Fruit fly (Drosophila melanogaster) whole organism, prepupa: ENCODE results near the gene CG18170.
A peak's percentile ranks its signal among the peaks of the same experiment; 100 is the strongest.

Source experiments
- Blimp-1 ChIP-seq: fragments of 200-800 bp; sonication (Bioruptor generic); optimal IDR thresholded peaks from 3 replicates; lab custom pipeline; 2017; ENCODE audit warnings: missing biosample characterization, missing genetic modification characterization, mild to moderate bottlenecking, moderate library complexity, missing genetic modification reagents
- CG10631 ChIP-seq: fragments of 200-800 bp; sonication (Bioruptor generic); optimal IDR thresholded peaks from 2 replicates; lab custom pipeline; 2016; ENCODE audit warnings: missing biosample characterization, missing genetic modification characterization
- CG10669 ChIP-seq: fragments of 200-800 bp; sonication (Bioruptor generic); optimal IDR thresholded peaks from 3 replicates; lab custom pipeline; 2018; ENCODE audit warnings: missing biosample characterization, mild to moderate bottlenecking, missing genetic modification characterization, moderate library complexity
- CG11294 ChIP-seq: fragments of 200-800 bp; sonication (Bioruptor generic); IDR thresholded peaks from 2 replicates; pipeline ENCODE4 v1.3.6; 2022; ENCODE audit warnings: missing biosample characterization, missing genetic modification characterization
- CG11762 ChIP-seq: fragments of 200-800 bp; sonication (Bioruptor generic); optimal IDR thresholded peaks from 3 replicates; lab custom pipeline; 2016; ENCODE audit warnings: missing biosample characterization, missing genetic modification characterization; ENCODE audit not compliant: insufficient read depth
- CG11902 ChIP-seq: fragments of 200-800 bp; sonication (Bioruptor generic); optimal IDR thresholded peaks from 3 replicates; lab custom pipeline; 2016; ENCODE audit warnings: missing biosample characterization, missing genetic modification characterization
- CG15336 ChIP-seq: fragments of 200-800 bp; sonication (Bioruptor generic); IDR thresholded peaks from 2 replicates; pipeline ENCODE4 v1.3.6; 2022; ENCODE audit warnings: missing biosample characterization, missing genetic modification characterization
- CG1621 ChIP-seq: fragments of 200-800 bp; sonication (Bioruptor generic); optimal IDR thresholded peaks from 3 replicates; lab custom pipeline; 2018; ENCODE audit warnings: missing biosample characterization, mild to moderate bottlenecking, missing genetic modification characterization
- CG16779 ChIP-seq: fragments of 200-800 bp; sonication (Bioruptor generic); optimal IDR thresholded peaks from 3 replicates; lab custom pipeline; 2017; ENCODE audit warnings: missing biosample characterization, mild to moderate bottlenecking, missing genetic modification characterization
- CG3032 ChIP-seq: fragments of 200-800 bp; optimal IDR thresholded peaks from 2 replicates; lab custom pipeline; 2019; ENCODE audit warnings: missing biosample characterization, mild to moderate bottlenecking, missing genetic modification characterization, moderate library complexity
- CG31627 ChIP-seq: fragments of 200-800 bp; sonication (Bioruptor generic); optimal IDR thresholded peaks from 3 replicates; lab custom pipeline; 2016; ENCODE audit warnings: missing biosample characterization, missing genetic modification characterization
- CG32006 ChIP-seq: fragments of 200-800 bp; sonication (Bioruptor generic); optimal IDR thresholded peaks from 3 replicates; lab custom pipeline; 2017; ENCODE audit warnings: missing biosample characterization, mild to moderate bottlenecking, missing genetic modification characterization
- CG34406 ChIP-seq: fragments of 200-800 bp; sonication (Bioruptor generic); optimal IDR thresholded peaks from 3 replicates; lab custom pipeline; 2016; ENCODE audit warnings: missing biosample characterization, missing genetic modification characterization
- CG3919 ChIP-seq: fragments of 200-800 bp; sonication (Bioruptor generic); optimal IDR thresholded peaks from 3 replicates; lab custom pipeline; 2016; ENCODE audit warnings: missing biosample characterization, missing genetic modification characterization
- CG4318 ChIP-seq: fragments of 200-800 bp; sonication (Bioruptor generic); optimal IDR thresholded peaks from 3 replicates; lab custom pipeline; 2017; ENCODE audit warnings: missing biosample characterization, mild to moderate bottlenecking, missing genetic modification characterization
- CG6163 ChIP-seq: fragments of 200-800 bp; sonication (Bioruptor generic); IDR thresholded peaks from 3 replicates; pipeline ENCODE4 v1.3.6; 2022; ENCODE audit warnings: missing biosample characterization, missing genetic modification characterization
- CG6276 ChIP-seq: fragments of 200-800 bp; sonication (Bioruptor generic); optimal IDR thresholded peaks from 2 replicates; lab custom pipeline; 2017; ENCODE audit warnings: missing biosample characterization, mild to moderate bottlenecking, missing genetic modification characterization
- CG6792 ChIP-seq: fragments of 200-800 bp; sonication (Bioruptor generic); optimal IDR thresholded peaks from 3 replicates; lab custom pipeline; 2016; ENCODE audit warnings: missing biosample characterization, missing genetic modification characterization
- CG6808 ChIP-seq: fragments of 200-800 bp; sonication (Bioruptor generic); optimal IDR thresholded peaks from 3 replicates; lab custom pipeline; 2017; ENCODE audit warnings: missing biosample characterization, missing genetic modification characterization, mild to moderate bottlenecking, moderate library complexity, missing genetic modification reagents
- CG7368 ChIP-seq: fragments of 200-800 bp; sonication (Bioruptor generic); optimal IDR thresholded peaks from 3 replicates; lab custom pipeline; 2016; ENCODE audit warnings: missing biosample characterization, missing genetic modification characterization
- CG8119 ChIP-seq: fragments of 200-800 bp; sonication (Bioruptor generic); IDR thresholded peaks from 3 replicates; pipeline ENCODE4 v1.3.6; 2022; ENCODE audit warnings: missing biosample characterization, missing genetic modification characterization
- CG8319 ChIP-seq: fragments of 200-800 bp; sonication (Bioruptor generic); optimal IDR thresholded peaks from 3 replicates; lab custom pipeline; 2016; ENCODE audit warnings: missing biosample characterization, missing genetic modification characterization
- CG9139 ChIP-seq: fragments of 200-800 bp; sonication (Bioruptor generic); optimal IDR thresholded peaks from 3 replicates; lab custom pipeline; 2017; ENCODE audit warnings: missing biosample characterization, mild to moderate bottlenecking, missing genetic modification characterization
- Eip75B ChIP-seq: fragments of 200-800 bp; sonication (Bioruptor generic); optimal IDR thresholded peaks from 3 replicates; lab custom pipeline; 2016; ENCODE audit warnings: missing biosample characterization, missing genetic modification characterization
- Eip78C ChIP-seq: fragments of 200-800 bp; sonication (Bioruptor generic); peaks from one replicate; lab custom pipeline; 2016; ENCODE audit warnings: missing biosample characterization, missing genetic modification characterization
- Ets21C ChIP-seq: fragments of 200-800 bp; sonication (Bioruptor generic); optimal IDR thresholded peaks from 3 replicates; lab custom pipeline; 2016; ENCODE audit warnings: missing biosample characterization, missing genetic modification characterization
- Ets96B ChIP-seq: fragments of 200-800 bp; optimal IDR thresholded peaks from 2 replicates; lab custom pipeline; 2019; ENCODE audit warnings: missing biosample characterization, mild to moderate bottlenecking, missing genetic modification characterization, moderate library complexity
- Gug ChIP-seq: fragments of 200-800 bp; sonication (Bioruptor generic); IDR thresholded peaks from 2 replicates; pipeline ENCODE4 v1.3.6; 2022; ENCODE audit warnings: missing biosample characterization, missing genetic modification characterization
- Hr38 ChIP-seq: sonication (Bioruptor generic); optimal IDR thresholded peaks from 2 replicates; lab custom pipeline; 2016; ENCODE audit warnings: missing biosample characterization, missing genetic modification characterization
- Hr39 ChIP-seq: fragments of 200-800 bp; sonication (Bioruptor generic); optimal IDR thresholded peaks from 2 replicates; lab custom pipeline; 2016; ENCODE audit warnings: missing biosample characterization, missing genetic modification characterization
- Lpt ChIP-seq: fragments of 200-800 bp; sonication (Bioruptor generic); optimal IDR thresholded peaks from 3 replicates; lab custom pipeline; 2016; ENCODE audit warnings: missing biosample characterization, missing genetic modification characterization
- Met ChIP-seq: fragments of 200-800 bp; sonication (Bioruptor generic); optimal IDR thresholded peaks from 3 replicates; lab custom pipeline; 2016; ENCODE audit warnings: missing biosample characterization, missing genetic modification characterization
- OdsH ChIP-seq: fragments of 200-800 bp; sonication (Bioruptor generic); optimal IDR thresholded peaks from 3 replicates; lab custom pipeline; 2016; ENCODE audit warnings: missing biosample characterization, missing genetic modification characterization
- Smox ChIP-seq: fragments of 200-800 bp; sonication (Bioruptor generic); optimal IDR thresholded peaks from 3 replicates; lab custom pipeline; 2016; ENCODE audit warnings: missing biosample characterization, missing genetic modification characterization
- Sox102F ChIP-seq: fragments of 200-800 bp; sonication (Bioruptor generic); optimal IDR thresholded peaks from 2 replicates; lab custom pipeline; 2016; ENCODE audit warnings: missing biosample characterization, mild to moderate bottlenecking, missing genetic modification characterization
- Sox14 ChIP-seq: fragments of 200-800 bp; sonication (Bioruptor generic); optimal IDR thresholded peaks from 3 replicates; lab custom pipeline; 2016; ENCODE audit warnings: missing biosample characterization, missing genetic modification characterization
- Sox15 ChIP-seq: fragments of 200-800 bp; sonication (Bioruptor generic); optimal IDR thresholded peaks from 3 replicates; lab custom pipeline; 2016; ENCODE audit warnings: missing biosample characterization, missing genetic modification characterization
- achi ChIP-seq: fragments of 200-800 bp; sonication (Bioruptor generic); optimal IDR thresholded peaks from 3 replicates; lab custom pipeline; 2016; ENCODE audit warnings: missing biosample characterization, missing genetic modification characterization
- acj6 ChIP-seq: fragments of 200-800 bp; sonication (Bioruptor generic); optimal IDR thresholded peaks from 3 replicates; lab custom pipeline; 2016; ENCODE audit warnings: missing biosample characterization, missing genetic modification characterization
- dac ChIP-seq: fragments of 200-800 bp; sonication (Bioruptor generic); optimal IDR thresholded peaks from 2 replicates; lab custom pipeline; 2017; ENCODE audit warnings: missing biosample characterization, mild to moderate bottlenecking, missing genetic modification characterization
- dsx ChIP-seq: fragments of 200-800 bp; optimal IDR thresholded peaks from 3 replicates; lab custom pipeline; 2019; ENCODE audit warnings: missing biosample characterization, mild to moderate bottlenecking, missing genetic modification characterization, moderate library complexity; ENCODE audit not compliant: poor library complexity, severe bottlenecking
- eg ChIP-seq: fragments of 200-800 bp; sonication (Bioruptor generic); IDR thresholded peaks from 3 replicates; pipeline ENCODE4 v1.3.6; 2022; ENCODE audit warnings: missing biosample characterization, missing genetic modification characterization
- esn ChIP-seq: fragments of 200-800 bp; sonication (Bioruptor generic); optimal IDR thresholded peaks from 2 replicates; lab custom pipeline; 2016; ENCODE audit warnings: missing biosample characterization, mild to moderate bottlenecking, missing genetic modification characterization, moderate library complexity
- fd59A ChIP-seq: fragments of 200-800 bp; sonication (Bioruptor generic); optimal IDR thresholded peaks from 2 replicates; lab custom pipeline; 2017; ENCODE audit warnings: missing biosample characterization, mild to moderate bottlenecking, missing genetic modification characterization, missing genetic modification reagents
- fd85E ChIP-seq: fragments of 200-800 bp; sonication (Bioruptor generic); optimal IDR thresholded peaks from 3 replicates; lab custom pipeline; 2016; ENCODE audit warnings: missing biosample characterization, missing genetic modification characterization
- fkh ChIP-seq: fragments of 200-800 bp; sonication (Bioruptor generic); optimal IDR thresholded peaks from 3 replicates; lab custom pipeline; 2017; ENCODE audit warnings: missing biosample characterization, mild to moderate bottlenecking, missing genetic modification characterization, moderate library complexity
- lz ChIP-seq: fragments of 200-800 bp; sonication (Bioruptor generic); optimal IDR thresholded peaks from 3 replicates; lab custom pipeline; 2016; ENCODE audit warnings: missing biosample characterization, missing genetic modification characterization
- net ChIP-seq: fragments of 200-800 bp; sonication (Bioruptor generic); optimal IDR thresholded peaks from 3 replicates; lab custom pipeline; 2016; ENCODE audit warnings: missing biosample characterization, missing genetic modification characterization
- pdm3 ChIP-seq: fragments of 200-800 bp; sonication (Bioruptor generic); optimal IDR thresholded peaks from 3 replicates; lab custom pipeline; 2016; ENCODE audit warnings: missing biosample characterization, missing genetic modification characterization
- salr ChIP-seq, 2 experiments: fragments of 200-800 bp; sonication (Bioruptor generic); optimal IDR thresholded peaks; 3 replicates each; lab custom pipeline; 2016 to 2018; ENCODE audit warnings: missing biosample characterization in 2 of 2, missing genetic modification characterization in 2 of 2, mild to moderate bottlenecking in 1 of 2
- ss ChIP-seq, 2 experiments: fragments of 200-800 bp; sonication (Bioruptor generic); optimal IDR thresholded peaks; 2 replicates in 1 of 2; 3 replicates in 1 of 2; lab custom pipeline; 2017 to 2018; ENCODE audit warnings: mild to moderate bottlenecking in 2 of 2, missing biosample characterization in 2 of 2, missing genetic modification characterization in 2 of 2, moderate library complexity in 1 of 2
- svp ChIP-seq: fragments of 200-800 bp; sonication (Bioruptor generic); peaks from one replicate; lab custom pipeline; 2016; ENCODE audit warnings: missing biosample characterization, missing genetic modification characterization
- vri ChIP-seq: fragments of 200-800 bp; sonication (Bioruptor generic); optimal IDR thresholded peaks from 3 replicates; lab custom pipeline; 2016; ENCODE audit warnings: missing biosample characterization, mild to moderate bottlenecking, missing genetic modification characterization

The CG18170 gene

dm6 chr3L:1584003-1584402 is 18.8 kb upstream of the CG18170 start:
- peak; percentile 46 for TF ChIP-seq Hr39 (GFP tag; lab: Kevin White, UChicago)
- peak; percentile 88 for TF ChIP-seq Eip78C (GFP tag; lab: Kevin White, UChicago)
- peak; percentile 15 for TF ChIP-seq CG31627
- TF ChIP-seq Sox14 (GFP tag; lab: Kevin White, UChicago), result peak; percentile 72
- TF ChIP-seq dsx (GFP tag; lab: Kevin White, UChicago), result no peak
- peak; percentile 60 for TF ChIP-seq net (GFP tag; lab: Kevin White, UChicago)
- TF ChIP-seq lz, result peak; percentile 0
- peak; percentile 83 for TF ChIP-seq Lpt (GFP tag; lab: Kevin White, UChicago)
- TF ChIP-seq fd85E (GFP tag; lab: Kevin White, UChicago), result no peak
- TF ChIP-seq OdsH (GFP tag; lab: Kevin White, UChicago), result peak; percentile 70
- peak; percentile 76 for TF ChIP-seq CG11294 (GFP tag; lab: Robert Waterston, UW)
- TF ChIP-seq achi, result peak; percentile 12
- TF ChIP-seq CG3032 (tag; lab: Kevin White, UChicago), result peak; percentile 3
- peak; percentile 61 for TF ChIP-seq acj6
- no peak for TF ChIP-seq CG1621
- peak; percentile 32 for TF ChIP-seq Met
- TF ChIP-seq eg (GFP tag; lab: Robert Waterston, UW), result peak; percentile 91
- TF ChIP-seq CG11762, result no peak
- TF ChIP-seq Sox102F, result peak; percentile 7
- no peak for TF ChIP-seq CG6163 (GFP tag; lab: Robert Waterston, UW)
- no peak for TF ChIP-seq CG7368 (GFP tag; lab: Kevin White, UChicago)
- TF ChIP-seq CG32006 (GFP tag; lab: Kevin White, UChicago), result peak; percentile 91
- TF ChIP-seq dac, result peak; percentile 65
- TF ChIP-seq esn (GFP tag; lab: Kevin White, UChicago), result peak; percentile 22
- no peak for TF ChIP-seq ss (GFP tag; optimal IDR thresholded peaks at IDR 0.05; lab: Kevin White, UChicago)
- TF ChIP-seq CG8319 (GFP tag; lab: Kevin White, UChicago), result no peak
- TF ChIP-seq vri (GFP tag; lab: Kevin White, UChicago), result peak; percentile 4
- TF ChIP-seq CG10669 (GFP tag; lab: Kevin White, UChicago), result no peak
- TF ChIP-seq CG3919 (GFP tag; lab: Kevin White, UChicago), result peak; percentile 8
- peak in 1 of 2 experiments; percentile 68 for TF ChIP-seq salr (GFP tag; optimal IDR thresholded peaks at IDR 0.05; lab: Kevin White, UChicago)
- TF ChIP-seq svp (GFP tag; lab: Kevin White, UChicago), result peak; percentile 37
- peak; percentile 90 for TF ChIP-seq CG15336
- TF ChIP-seq CG11902 (GFP tag; lab: Kevin White, UChicago), result no peak
- no peak for TF ChIP-seq Blimp-1 (GFP tag; lab: Kevin White, UChicago)
- no peak for TF ChIP-seq CG9139 (GFP tag; lab: Kevin White, UChicago)
- peak; percentile 12 for TF ChIP-seq Smox (GFP tag; lab: Kevin White, UChicago)
- TF ChIP-seq fd59A (GFP tag; lab: Kevin White, UChicago), result no peak
- TF ChIP-seq Sox15 (GFP tag; lab: Kevin White, UChicago), result no peak
- TF ChIP-seq Ets21C (GFP tag; lab: Kevin White, UChicago), result no peak
- peak; percentile 87 for TF ChIP-seq CG8119 (GFP tag; lab: Robert Waterston, UW)
- TF ChIP-seq CG10631 (GFP tag; lab: Kevin White, UChicago), result peak; percentile 53
- no peak for TF ChIP-seq CG6808 (GFP tag; lab: Kevin White, UChicago)
- TF ChIP-seq fkh (GFP tag; lab: Kevin White, UChicago), result no peak
- peak; percentile 13 for TF ChIP-seq CG34406
- peak; percentile 77 for TF ChIP-seq CG4318 (GFP tag; lab: Kevin White, UChicago)
- no peak for TF ChIP-seq CG6792 (GFP tag; lab: Kevin White, UChicago)
- peak; percentile 31 for TF ChIP-seq Eip75B (GFP tag; lab: Kevin White, UChicago)
- no peak for TF ChIP-seq CG16779 (tag; lab: Kevin White, UChicago)
- peak; percentile 88 for TF ChIP-seq Gug (GFP tag; lab: Robert Waterston, UW)
- peak; percentile 69 for TF ChIP-seq pdm3 (GFP tag; lab: Kevin White, UChicago)
- TF ChIP-seq Hr38, result no peak
- no peak for TF ChIP-seq Ets96B (tag; lab: Kevin White, UChicago)
- peak; percentile 47 for TF ChIP-seq CG6276
